Worm (Caenorhabditis elegans): ENCODE data around the gene ssq-2.
"Not testable (repeated sequence)": the region's sequence is repeated elsewhere in the genome, so short reads cannot be mapped to it uniquely, and the experiment has no call there.

The ssq-2 gene

DNA sequence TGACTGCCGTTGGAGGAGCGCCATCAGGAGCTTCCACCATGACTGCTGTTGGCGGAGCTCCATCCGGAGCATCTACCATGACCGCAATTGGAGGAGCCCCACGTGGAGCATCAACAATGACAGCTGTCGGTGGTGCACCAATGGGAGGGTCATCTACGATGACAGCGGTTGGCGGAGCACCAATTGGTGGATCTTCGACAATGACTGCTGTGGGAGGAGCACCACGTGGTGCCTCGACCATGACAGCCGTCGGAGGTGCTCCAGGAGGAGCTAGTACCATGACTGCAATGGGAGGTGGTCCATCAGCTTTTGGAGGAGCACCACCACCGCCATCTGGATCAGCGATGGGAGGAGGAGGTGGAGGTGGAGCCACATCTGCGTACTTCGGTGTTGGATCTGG, 21.1 kb downstream of the ssq-2 start, which contains the start of gene T28H11.7:
Gene T28H11.7, minus strand, starts transcription at position 101 of the 400 bp plus-strand sequence.
- TF ChIP-seq nhr-12, nhr-77, ceh-82 (tag; optimal IDR thresholded peaks at IDR 0.05): not testable (repeated sequence)

DNA sequence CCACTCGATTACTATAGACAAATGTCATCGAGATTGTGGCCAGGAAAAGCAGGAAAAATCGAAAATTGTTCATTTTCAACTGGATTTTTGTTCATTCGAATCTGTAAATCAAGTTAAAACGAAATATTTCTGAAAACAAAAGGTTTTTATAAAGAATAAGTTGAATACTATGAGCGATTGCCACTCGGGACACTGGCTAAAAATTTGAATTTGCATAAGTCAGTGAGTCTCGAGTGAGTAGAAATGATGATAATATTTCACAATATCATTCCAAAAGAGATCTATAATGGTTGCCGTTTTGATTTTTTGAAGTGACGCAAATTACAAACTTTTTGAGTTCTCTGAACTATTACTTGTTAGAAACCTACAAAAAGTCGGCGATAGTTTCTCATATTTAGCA, 24.6 kb downstream of the ssq-2 start, which contains the start of gene T28H11.8:
Gene T28H11.8, minus strand, starts transcription at position 101 of the 400 bp plus-strand sequence.
- TF ChIP-seq nhr-76 (tag; optimal IDR thresholded peaks at IDR 0.05) (no peak), lin-15B (tag; optimal IDR thresholded peaks at IDR 0.05) (no peak), C16A3.4 (tag; optimal IDR thresholded peaks at IDR 0.05) (no peak), efl-1 (optimal IDR thresholded peaks at IDR 0.05) (no peak), efl-1 (GFP tag; optimal IDR thresholded peaks at IDR 0.05 in 1 of 2) (no peak), unc-130 (tag; optimal IDR thresholded peaks at IDR 0.05) (no peak), tlp-1 (tag; optimal IDR thresholded peaks at IDR 0.05) (no peak), ama-1 (optimal IDR thresholded peaks at IDR 0.05) (no peak), hlh-4 (tag; optimal IDR thresholded peaks at IDR 0.05) (no peak), unc-62 (GFP tag; optimal IDR thresholded peaks at IDR 0.05) (no peak), lsy-2 (tag; optimal IDR thresholded peaks at IDR 0.05) (no peak), hlh-17 (GFP tag; optimal IDR thresholded peaks at IDR 0.05; ENCODE audit: borderline replicate concordance) (no peak), fkh-8 (tag; optimal IDR thresholded peaks at IDR 0.05) (no peak), nhr-28 (tag; optimal IDR thresholded peaks at IDR 0.05) (no peak), pax-3 (tag; optimal IDR thresholded peaks at IDR 0.05) (no peak), xbp-1 (tag; optimal IDR thresholded peaks at IDR 0.05) (no peak)

DNA sequence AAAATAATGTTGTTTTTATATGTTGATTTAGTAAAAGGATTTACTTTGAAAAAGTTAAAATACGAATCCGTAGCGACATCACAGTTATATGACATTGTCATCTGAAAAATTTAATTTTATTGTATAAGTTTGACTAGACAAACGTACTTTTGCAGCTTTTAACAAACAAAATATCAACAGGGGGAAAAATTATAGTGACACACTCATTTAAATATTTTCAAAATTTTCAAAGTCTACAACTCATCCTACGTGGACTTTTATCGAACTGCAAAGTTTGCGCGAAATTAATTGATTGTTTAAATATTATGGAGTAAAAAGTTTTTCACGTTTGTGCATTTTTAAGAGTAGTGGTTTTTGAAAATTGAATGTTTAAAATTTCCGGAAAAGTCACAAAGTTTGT, 29.7 kb downstream of the ssq-2 start, which contains the start of gene C09B9.85:
Gene C09B9.85, minus strand, starts transcription at position 101 of the 400 bp plus-strand sequence.
- TF ChIP-seq ceh-90 (tag; optimal IDR thresholded peaks at IDR 0.05) (no peak), mab-9 (GFP tag; IDR thresholded peaks at IDR 0.05) (no peak), nhr-76 (tag; optimal IDR thresholded peaks at IDR 0.05) (no peak), fkh-4 (tag; optimal IDR thresholded peaks at IDR 0.05; ENCODE audit: borderline replicate concordance) (no peak), dsc-1 (tag; optimal IDR thresholded peaks at IDR 0.05) (no peak), lin-14 (GFP tag; optimal IDR thresholded peaks at IDR 0.05) (no peak), fos-1 (tag; optimal IDR thresholded peaks at IDR 0.05) (no peak), nhr-47 (tag; optimal IDR thresholded peaks at IDR 0.05) (no peak), ceh-8 (GFP tag; optimal IDR thresholded peaks at IDR 0.05) (no peak), C34B4.2 (tag; optimal IDR thresholded peaks at IDR 0.05) (no peak), unc-98 (GFP tag; IDR thresholded peaks at IDR 0.05) (no peak)

DNA sequence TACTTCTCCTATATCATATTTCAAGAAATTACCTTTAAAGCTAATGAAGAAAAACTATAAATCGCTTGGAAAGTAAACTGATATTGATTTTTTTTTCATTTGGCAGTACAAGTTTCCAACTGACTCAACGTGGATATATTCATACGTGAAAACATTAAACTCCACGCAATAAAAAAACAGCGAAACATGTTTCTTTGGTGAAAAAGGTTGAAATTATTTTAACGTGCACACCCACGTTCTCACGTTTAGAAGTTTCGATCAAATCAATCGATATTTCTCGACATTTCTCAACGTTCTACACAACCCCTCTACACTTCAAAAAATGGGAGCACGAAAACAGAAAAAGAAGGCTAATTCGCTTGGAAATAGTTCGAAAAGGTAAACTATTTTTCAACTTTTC, 33.0 kb downstream of the ssq-2 start, which contains the start of the genes best-6 and C09B9.2:
Gene best-6, minus strand, starts transcription at position 101 of the 400 bp plus-strand sequence.
Gene C09B9.2, plus strand, starts transcription at position 314 of the 400 bp plus-strand sequence.
- TF ChIP-seq swsn-7 (tag; optimal IDR thresholded peaks at IDR 0.05) = no peak
- no peak for TF ChIP-seq irx-1 (tag; optimal IDR thresholded peaks at IDR 0.05)
- no peak for TF ChIP-seq pax-3 (tag; optimal IDR thresholded peaks at IDR 0.05)
- no peak for TF ChIP-seq mef-2 (tag; optimal IDR thresholded peaks at IDR 0.05)
- no peak for TF ChIP-seq tbx-2 (tag; optimal IDR thresholded peaks at IDR 0.05)
- no peak for TF ChIP-seq ceh-8 (GFP tag; optimal IDR thresholded peaks at IDR 0.05)
- no peak for TF ChIP-seq aly-2 (tag; optimal IDR thresholded peaks at IDR 0.05)
- no peak for TF ChIP-seq dpl-1 (GFP tag; optimal IDR thresholded peaks at IDR 0.05)
- no peak for TF ChIP-seq sox-4 (tag; optimal IDR thresholded peaks at IDR 0.05)
- no peak for TF ChIP-seq xbp-1 (tag; optimal IDR thresholded peaks at IDR 0.05)
- no peak for TF ChIP-seq alr-1 (tag; optimal IDR thresholded peaks at IDR 0.05; ENCODE audit: borderline replicate concordance)
- TF ChIP-seq ets-5 (GFP tag; IDR thresholded peaks at IDR 0.05) = no peak
- TF ChIP-seq fkh-4 (tag; optimal IDR thresholded peaks at IDR 0.05; ENCODE audit: borderline replicate concordance) = no peak
- TF ChIP-seq unc-86 (tag; optimal IDR thresholded peaks at IDR 0.05) = no peak
- TF ChIP-seq nhr-237 (tag; optimal IDR thresholded peaks at IDR 0.05) = no peak
- TF ChIP-seq ces-1 (GFP tag; optimal IDR thresholded peaks at IDR 0.05) = no peak
- no peak for TF ChIP-seq nhr-12 (tag; optimal IDR thresholded peaks at IDR 0.05)
- no peak for TF ChIP-seq nhr-76 (tag; optimal IDR thresholded peaks at IDR 0.05)
- no peak for TF ChIP-seq jun-1 (tag; optimal IDR thresholded peaks at IDR 0.05)

All from whole organism, L1 larva.